Worm (Caenorhabditis elegans) whole organism, L4/young adult: ENCODE results near the gene scvp-1.

Experiments
- dao-5 ChIP-seq: sonication (generic microtip); optimal IDR thresholded peaks from 2 replicates; lab custom pipeline; 2016; ENCODE audit warnings: missing genotype, missing genetic modification characterization, moderate library complexity, missing compliant biosample characterization
- him-1 ChIP-seq: sonication (generic microtip); optimal IDR thresholded peaks from 2 replicates; lab custom pipeline; 2016; ENCODE audit warnings: missing genotype, missing genetic modification reagents, missing genetic modification characterization, missing compliant biosample characterization

- TF ChIP-seq him-1 (tag; lab: Kevin White, UChicago) (no peak), dao-5 (tag; lab: Kevin White, UChicago) (no peak)
These were observed 21.1 kb downstream of the scvp-1 start for ce11 chrV:10909959-10910358.
